Worm (Caenorhabditis elegans) whole organism, young adult: ENCODE results near the gene R04B3.1.

ENCODE experiments used
- F23B12.7 ChIP-seq: sonication (generic microtip); optimal IDR thresholded peaks from 2 replicates; lab custom pipeline; 2017; ENCODE audit warnings: missing genetic modification characterization, mild to moderate bottlenecking, missing compliant biosample characterization, antibody characterized with exemption, moderate library complexity; ENCODE audit not compliant: insufficient read depth
- F33H1.4 ChIP-seq: fragments of 200-800 bp; sonication (Bioruptor generic); IDR thresholded peaks from 2 replicates; pipeline ENCODE4 v1.3.6; 2022; ENCODE audit warnings: missing genetic modification reagents, missing genetic modification characterization, missing compliant biosample characterization
- F37B4.10 ChIP-seq: fragments of 200-800 bp; sonication (Bioruptor generic); IDR thresholded peaks from 2 replicates; pipeline ENCODE4 v1.3.6; 2022; ENCODE audit warnings: missing genetic modification characterization, missing compliant biosample characterization
- F49E8.2 ChIP-seq: sonication (generic microtip); optimal IDR thresholded peaks from 3 replicates; lab custom pipeline; 2017; ENCODE audit warnings: missing genetic modification characterization, mild to moderate bottlenecking, missing compliant biosample characterization, antibody characterized with exemption, moderate library complexity; ENCODE audit not compliant: insufficient read depth
- F52B5.7 ChIP-seq: sonication (generic microtip); optimal IDR thresholded peaks from 2 replicates; lab custom pipeline; 2016; ENCODE audit warnings: mild to moderate bottlenecking, missing genetic modification characterization, missing compliant biosample characterization
- F57A8.1 ChIP-seq: fragments of 200-800 bp; sonication (Bioruptor generic); optimal IDR thresholded peaks from 2 replicates; lab custom pipeline; 2018; ENCODE audit warnings: mild to moderate bottlenecking, missing genetic modification characterization, moderate library complexity, missing compliant biosample characterization
- F57C9.4 ChIP-seq: sonication (generic microtip); optimal IDR thresholded peaks from 2 replicates; lab custom pipeline; 2017; ENCODE audit warnings: mild to moderate bottlenecking, missing genetic modification characterization, missing compliant biosample characterization
- Y79H2A.3 ChIP-seq: fragments of 200-800 bp; sonication (Bioruptor generic); conservative IDR thresholded peaks from 2 replicates; pipeline ENCODE4 v1.3.6; 2022; ENCODE audit warnings: missing genetic modification reagents, missing genetic modification characterization, missing compliant biosample characterization
- ZK185.1 ChIP-seq: sonication (generic microtip); optimal IDR thresholded peaks from 2 replicates; lab custom pipeline; 2016; ENCODE audit warnings: mild to moderate bottlenecking, missing genetic modification characterization, missing compliant biosample characterization; ENCODE audit not compliant: poor library complexity, severe bottlenecking
- atf-7 ChIP-seq: sonication (generic microtip); optimal IDR thresholded peaks from 2 replicates; lab custom pipeline; 2017; ENCODE audit warnings: mild to moderate bottlenecking, missing genetic modification characterization, missing compliant biosample characterization
- attf-6 ChIP-seq: fragments of 200-800 bp; sonication (Bioruptor generic); IDR thresholded peaks from 2 replicates; pipeline ENCODE4 v1.3.6; 2022; ENCODE audit warnings: missing genetic modification reagents, missing genetic modification characterization, missing compliant biosample characterization
- cebp-1 ChIP-seq, 2 experiments: fragments of 200-800 bp in 1 of 2; sonication (Bioruptor generic) in 1 of 2; sonication (generic microtip) in 1 of 2; IDR thresholded peaks in 1 of 2; optimal IDR thresholded peaks in 1 of 2; 2 replicates each; pipeline versions ENCODE4 v1.3.6 to Lab custom; 2017 to 2022; ENCODE audit warnings: missing compliant biosample characterization in 2 of 2, missing genetic modification characterization in 2 of 2, mild to moderate bottlenecking in 1 of 2, missing genetic modification reagents in 1 of 2, moderate library complexity in 1 of 2
- efl-1 ChIP-seq: fragments of 150-350 bp; optimal IDR thresholded peaks from 2 replicates; lab custom pipeline; 2014; ENCODE audit warnings: missing biosample characterization, missing genetic modification reagents, missing genetic modification characterization
- ets-4 ChIP-seq: fragments of 200-800 bp; sonication (Bioruptor generic); optimal IDR thresholded peaks from 2 replicates; lab custom pipeline; 2018; ENCODE audit warnings: mild to moderate bottlenecking, missing genetic modification characterization, missing compliant biosample characterization
- fkh-3 ChIP-seq: sonication (generic microtip); optimal IDR thresholded peaks from 2 replicates; lab custom pipeline; 2016; ENCODE audit warnings: mild to moderate bottlenecking, missing genetic modification characterization, missing compliant biosample characterization
- hmg-1.2 ChIP-seq: fragments of 200-800 bp; sonication (Bioruptor generic); IDR thresholded peaks from 2 replicates; pipeline ENCODE4 v1.3.6; 2022; ENCODE audit warnings: missing genetic modification reagents, missing genetic modification characterization, missing compliant biosample characterization
- lin-26 ChIP-seq: fragments of 200-800 bp; sonication (Bioruptor generic); IDR thresholded peaks from 2 replicates; pipeline ENCODE4 v1.3.6; 2022; ENCODE audit warnings: missing genetic modification reagents, missing genetic modification characterization, missing compliant biosample characterization
- lir-1 ChIP-seq: fragments of 200-800 bp; sonication (Bioruptor generic); conservative IDR thresholded peaks from 2 replicates; pipeline ENCODE4 v1.3.6; 2022; ENCODE audit warnings: missing genetic modification reagents, missing genetic modification characterization, missing compliant biosample characterization
- madf-3 ChIP-seq: fragments of 200-800 bp; sonication (Bioruptor generic); IDR thresholded peaks from 2 replicates; pipeline ENCODE4 v1.3.6; 2022; ENCODE audit warnings: missing genetic modification reagents, missing genetic modification characterization, missing compliant biosample characterization
- nfyb-1 ChIP-seq: fragments of 200-800 bp; sonication (Bioruptor generic); IDR thresholded peaks from 2 replicates; pipeline ENCODE4 v1.3.6; 2022; ENCODE audit warnings: missing genetic modification reagents, missing genetic modification characterization, missing compliant biosample characterization
- nhr-120 ChIP-seq: fragments of 200-800 bp; sonication (Bioruptor generic); IDR thresholded peaks from 2 replicates; pipeline ENCODE4 v1.3.6; 2022; ENCODE audit warnings: missing genetic modification characterization, missing compliant biosample characterization
- nhr-27 ChIP-seq: fragments of 200-800 bp; sonication (Bioruptor generic); optimal IDR thresholded peaks from 2 replicates; lab custom pipeline; 2018; ENCODE audit warnings: mild to moderate bottlenecking, missing genetic modification characterization, moderate library complexity, missing compliant biosample characterization
- nhr-80 ChIP-seq: sonication (generic microtip); optimal IDR thresholded peaks from 2 replicates; lab custom pipeline; 2016; ENCODE audit warnings: missing genetic modification characterization, missing compliant biosample characterization
- nhr-90 ChIP-seq: sonication (generic microtip); optimal IDR thresholded peaks from 2 replicates; lab custom pipeline; 2016; ENCODE audit warnings: missing genotype, mild to moderate bottlenecking, missing genetic modification characterization, missing compliant biosample characterization
- pha-4 ChIP-seq: fragments of 150-350 bp; sonication (generic microtip); optimal IDR thresholded peaks from 2 replicates; lab custom pipeline; 2014; ENCODE audit warnings: missing biosample characterization, missing genetic modification reagents, missing genetic modification characterization
- rcor-1 ChIP-seq: fragments of 200-800 bp; sonication (Bioruptor generic); IDR thresholded peaks from 2 replicates; pipeline ENCODE4 v1.3.6; 2022; ENCODE audit warnings: missing genetic modification reagents, missing genetic modification characterization, missing compliant biosample characterization
- rpc-1 ChIP-seq, 2 experiments: fragments of 150-350 bp in 1 of 2; sonication (generic microtip) in 1 of 2; optimal IDR thresholded peaks; 2 replicates each; lab custom pipeline; 2014 to 2018; ENCODE audit warnings: missing biosample characterization in 1 of 2, missing genetic modification characterization in 1 of 2, missing genetic modification reagents in 1 of 2, missing genotype in 1 of 2
- sptf-2 ChIP-seq: fragments of 200-800 bp; sonication (Bioruptor generic); optimal IDR thresholded peaks from 2 replicates; lab custom pipeline; 2018; ENCODE audit warnings: mild to moderate bottlenecking, missing genetic modification characterization, missing compliant biosample characterization
- ztf-22 ChIP-seq: fragments of 200-800 bp; sonication (Bioruptor generic); optimal IDR thresholded peaks from 2 replicates; lab custom pipeline; 2018; ENCODE audit warnings: mild to moderate bottlenecking, missing genetic modification characterization, moderate library complexity, missing compliant biosample characterization
- ztf-3 ChIP-seq: fragments of 200-800 bp; sonication (Bioruptor generic); optimal IDR thresholded peaks from 2 replicates; lab custom pipeline; 2018; ENCODE audit warnings: mild to moderate bottlenecking, missing genetic modification characterization, missing compliant biosample characterization

R04B3.1 gene

DNA sequence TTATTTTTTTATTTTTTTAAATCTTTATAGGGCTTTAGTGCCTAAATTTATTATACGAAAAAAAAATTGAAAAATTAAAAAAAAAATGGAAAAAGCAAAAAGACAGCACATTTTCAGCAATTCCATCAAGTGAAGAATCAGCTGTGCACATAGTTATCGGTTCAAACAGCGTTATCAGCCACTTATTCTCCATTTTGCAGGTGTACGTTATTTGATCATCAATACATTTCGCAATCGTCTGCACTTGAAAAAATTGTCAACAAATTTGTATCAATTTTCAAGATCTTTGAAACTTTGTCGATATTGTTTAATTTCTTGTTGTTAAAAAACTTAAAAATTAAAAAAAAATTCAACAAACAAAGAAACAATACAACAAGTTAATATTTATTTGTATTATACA lies 31.5 kb downstream of the R04B3.1 start:
- peak; percentile 44 for TF ChIP-seq pha-4 (tag; lab: Kevin White, UChicago)
- TF ChIP-seq cebp-1 (GFP tag; IDR thresholded peaks at IDR 0.05; lab: Robert Waterston, UW): peak; percentile 92
- peak; percentile 95 for TF ChIP-seq cebp-1 (tag; optimal IDR thresholded peaks at IDR 0.05; lab: Kevin White, UChicago)
- TF ChIP-seq nhr-80 (tag; lab: Kevin White, UChicago): peak; percentile 67
- TF ChIP-seq rcor-1 (GFP tag; lab: Robert Waterston, UW): no peak

ce11 chrX:2439309-2439708 lies 31.9 kb downstream of the R04B3.1 start:
- TF ChIP-seq F57A8.1 (GFP tag; lab: Kevin White, UChicago) (no peak), atf-7 (no peak), madf-3 (no peak), F37B4.10 (GFP tag; lab: Robert Waterston, UW) (no peak), ztf-22 (GFP tag; lab: Kevin White, UChicago) (no peak), nhr-27 (tag; lab: Kevin White, UChicago) (no peak), nhr-90 (tag; lab: Kevin White, UChicago) (no peak), lir-1 (no peak), efl-1 (GFP tag; lab: Kevin White, UChicago) (no peak)

ce11 chrX:2438857-2439256 lies 32.3 kb downstream of the R04B3.1 start, which contains the start of gene gid-2:
TSS of gene gid-2 (minus strand) at chrX:2438957.
- no peak for TF ChIP-seq ets-4
- no peak for TF ChIP-seq lin-26 (GFP tag; lab: Robert Waterston, UW)
- TF ChIP-seq hmg-1.2: no peak
- no peak for TF ChIP-seq F23B12.7 (tag; lab: Kevin White, UChicago)
- no peak for TF ChIP-seq ZK185.1
- no peak for TF ChIP-seq F57A8.1 (GFP tag; lab: Kevin White, UChicago)
- TF ChIP-seq sptf-2 (GFP tag; lab: Kevin White, UChicago): no peak
- TF ChIP-seq Y79H2A.3 (GFP tag; lab: Robert Waterston, UW): no peak
- TF ChIP-seq attf-6: no peak
- TF ChIP-seq, all 124 proteins: peak for 0

- TF ChIP-seq nhr-80 (tag; lab: Kevin White, UChicago) (peak; percentile 63), F52B5.7 (tag; lab: Kevin White, UChicago) (no peak), nfyb-1 (GFP tag; lab: Robert Waterston, UW) (no peak), fkh-3 (tag; lab: Kevin White, UChicago) (no peak), rpc-1 (optimal IDR thresholded peaks at IDR 0.05; lab: Kevin White, UChicago) (no peak), rpc-1 (tag; optimal IDR thresholded peaks at IDR 0.05; lab: Kevin White, UChicago) (no peak), F49E8.2 (tag; lab: Kevin White, UChicago) (no peak)
Observed at ce11 chrX:2435353-2435752, 35.9 kb downstream of the R04B3.1 start.

DNA sequence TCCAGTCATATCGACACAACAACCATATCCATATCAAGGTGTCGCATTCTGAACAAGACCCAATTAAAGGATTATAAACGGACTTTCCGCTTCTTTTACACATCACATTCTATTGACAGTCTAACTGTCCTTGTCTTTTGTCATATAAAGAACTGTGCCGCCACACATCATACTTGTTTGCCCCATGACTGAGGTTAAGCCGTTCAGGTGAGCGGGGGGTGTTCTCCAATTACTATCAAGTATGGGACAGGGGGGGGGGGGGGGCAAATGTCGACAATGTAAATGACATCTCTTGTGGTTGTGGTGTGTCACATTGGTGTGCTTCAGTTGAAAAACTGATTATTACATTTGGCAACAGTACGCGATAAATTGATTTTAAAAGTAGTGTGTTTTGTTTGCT lies 37.4 kb downstream of the R04B3.1 start:
- TF ChIP-seq nhr-120 (no peak), F33H1.4 (GFP tag; lab: Robert Waterston, UW) (no peak), F57C9.4 (no peak), cebp-1 (GFP tag; IDR thresholded peaks at IDR 0.05; lab: Robert Waterston, UW) (no peak), cebp-1 (tag; optimal IDR thresholded peaks at IDR 0.05; lab: Kevin White, UChicago) (peak; percentile 22), ztf-3 (GFP tag; lab: Kevin White, UChicago) (no peak)
